Worm (Caenorhabditis elegans) whole organism, young adult: ENCODE measurements around the gene T23F2.3.

Source experiments
- K11D2.4 ChIP-seq: fragments of 200-800 bp; sonication (Bioruptor generic); IDR thresholded peaks from 2 replicates; pipeline ENCODE4 v1.3.6; 2022; ENCODE audit warnings: missing genetic modification reagents, missing genetic modification characterization, missing compliant biosample characterization
- akir-1 ChIP-seq: fragments of 200-800 bp; sonication (Bioruptor generic); optimal IDR thresholded peaks from 2 replicates; lab custom pipeline; 2018; ENCODE audit warnings: mild to moderate bottlenecking, missing genetic modification characterization, moderate library complexity, missing compliant biosample characterization
- ama-1 ChIP-seq, 3 experiments: fragments of 150-350 bp in 1 of 3; sonication (generic microtip) in 2 of 3; optimal IDR thresholded peaks; 2 replicates each; lab custom pipeline; 2014 to 2018; ENCODE audit warnings: missing biosample characterization in 2 of 3, missing genetic modification characterization in 2 of 3, missing genetic modification reagents in 2 of 3
- aptf-2 ChIP-seq: fragments of 200-800 bp; sonication (Bioruptor generic); conservative IDR thresholded peaks from 2 replicates; pipeline ENCODE4 v1.3.6; 2022; ENCODE audit warnings: missing genetic modification reagents, missing genetic modification characterization, missing compliant biosample characterization
- ccch-3 ChIP-seq: fragments of 200-800 bp; sonication (Bioruptor generic); optimal IDR thresholded peaks from 2 replicates; lab custom pipeline; 2018; ENCODE audit warnings: mild to moderate bottlenecking, missing genetic modification characterization, missing compliant biosample characterization
- hsf-1 ChIP-seq: fragments of 200-800 bp; sonication (Bioruptor generic); IDR thresholded peaks from 2 replicates; pipeline ENCODE4 v1.3.6; 2022; ENCODE audit warnings: missing genetic modification reagents, missing genetic modification characterization, missing compliant biosample characterization
- lsl-1 ChIP-seq: fragments of 200-800 bp; sonication (Bioruptor generic); optimal IDR thresholded peaks from 2 replicates; lab custom pipeline; 2018; ENCODE audit warnings: mild to moderate bottlenecking, missing genetic modification characterization, moderate library complexity, missing compliant biosample characterization
- nfya-1 ChIP-seq: sonication (generic microtip); optimal IDR thresholded peaks from 2 replicates; lab custom pipeline; 2017; ENCODE audit warnings: antibody characterized with exemption, missing compliant biosample characterization, missing genetic modification characterization, borderline replicate concordance; ENCODE audit not compliant: insufficient read depth
- nhr-90 ChIP-seq: sonication (generic microtip); optimal IDR thresholded peaks from 2 replicates; lab custom pipeline; 2016; ENCODE audit warnings: missing genotype, mild to moderate bottlenecking, missing genetic modification characterization, missing compliant biosample characterization
- pha-4 ChIP-seq: fragments of 150-350 bp; sonication (generic microtip); optimal IDR thresholded peaks from 2 replicates; lab custom pipeline; 2014; ENCODE audit warnings: missing biosample characterization, missing genetic modification reagents, missing genetic modification characterization

ce11 chrX:5514346-5514745 is 2.2 kb upstream of the T23F2.3 start:
- TF ChIP-seq ccch-3 (no peak), nhr-90 (tag; lab: Kevin White, UChicago) (no peak), hsf-1 (GFP tag; lab: Robert Waterston, UW) (no peak), K11D2.4 (GFP tag; lab: Robert Waterston, UW) (no peak), pha-4 (tag; lab: Kevin White, UChicago) (no peak), nfya-1 (tag; lab: Kevin White, UChicago) (no peak), ama-1 (optimal IDR thresholded peaks at IDR 0.05; lab: Kevin White, UChicago) (no peak), ama-1 (GFP tag; optimal IDR thresholded peaks at IDR 0.05; lab: Kevin White, UChicago) (no peak), aptf-2 (no peak), lsl-1 (GFP tag; lab: Kevin White, UChicago) (no peak), akir-1 (GFP tag; lab: Kevin White, UChicago) (no peak)
